Worm (Caenorhabditis elegans) whole organism, midembryonic: ENCODE measurements around the gene folt-1.
"Not testable (repeated sequence)": the region's sequence is repeated elsewhere in the genome, so short reads cannot be mapped to it uniquely, and the experiment has no call there.

Experiments
- T22C8.4 ChIP-seq: fragments of 200-800 bp; sonication (Bioruptor generic); IDR thresholded peaks from 2 replicates; pipeline ENCODE4 v1.3.6; 2022; ENCODE audit warnings: missing genetic modification characterization, missing compliant biosample characterization
- cog-1 ChIP-seq: sonication (generic microtip); optimal IDR thresholded peaks from 2 replicates; lab custom pipeline; 2016; ENCODE audit warnings: missing genetic modification characterization, missing compliant biosample characterization
- flt-1 ChIP-seq: fragments of 200-800 bp; sonication (Bioruptor generic); IDR thresholded peaks from 2 replicates; pipeline ENCODE4 v1.3.6; 2022; ENCODE audit warnings: missing genetic modification characterization, missing compliant biosample characterization
- klf-2 ChIP-seq: fragments of 200-800 bp; sonication (Bioruptor generic); conservative IDR thresholded peaks from 2 replicates; pipeline ENCODE4 v1.3.6; 2022; ENCODE audit warnings: missing genetic modification reagents, missing genetic modification characterization, missing compliant biosample characterization
- med-1 ChIP-seq: sonication (generic microtip); optimal IDR thresholded peaks from 2 replicates; lab custom pipeline; 2017; ENCODE audit warnings: missing genetic modification characterization, mild to moderate bottlenecking, missing compliant biosample characterization, antibody characterized with exemption, missing genetic modification reagents; ENCODE audit not compliant: insufficient read depth
- ref-1 ChIP-seq: fragments of 200-800 bp; sonication (Bioruptor generic); conservative IDR thresholded peaks from 2 replicates; pipeline ENCODE4 v1.3.6; 2022; ENCODE audit warnings: missing genetic modification reagents, missing genetic modification characterization, missing compliant biosample characterization
- tab-1 ChIP-seq: fragments of 200-800 bp; sonication (Bioruptor generic); IDR thresholded peaks from 2 replicates; pipeline ENCODE4 v1.3.6; 2022; ENCODE audit warnings: missing genetic modification characterization, missing compliant biosample characterization
- ztf-23 ChIP-seq: fragments of 200-800 bp; sonication (Bioruptor generic); IDR thresholded peaks from 2 replicates; pipeline ENCODE4 v1.3.6; 2022; ENCODE audit warnings: missing genetic modification reagents, missing genetic modification characterization, missing compliant biosample characterization
- ztf-29 ChIP-seq: fragments of 200-800 bp; sonication (Bioruptor generic); IDR thresholded peaks from 2 replicates; pipeline ENCODE4 v1.3.6; 2022; ENCODE audit warnings: missing genetic modification reagents, missing genetic modification characterization, missing compliant biosample characterization

folt-1 gene

DNA sequence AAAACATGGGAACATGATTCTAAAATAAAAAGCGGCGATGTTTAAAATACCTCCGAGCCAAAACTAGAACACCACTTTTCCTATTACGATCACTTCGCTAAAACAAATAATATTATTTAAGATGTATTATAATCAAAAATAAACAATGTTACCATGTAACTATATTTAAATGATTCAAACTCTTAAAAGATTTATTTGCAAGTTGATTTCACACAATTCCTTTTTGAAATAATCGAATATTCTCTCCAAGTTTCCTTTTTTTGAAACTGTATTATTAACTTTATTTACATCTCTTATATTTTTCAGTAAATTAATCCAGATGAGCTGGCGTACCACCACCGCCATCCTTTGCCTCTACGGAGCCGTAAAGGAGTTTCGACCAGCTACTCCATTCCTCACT is at the start of gene folt-1:
TSS of gene folt-1 (plus strand) at position 301 of the 400 bp plus-strand sequence.
- TF ChIP-seq tab-1 (GFP tag; lab: Robert Waterston, UW) (no peak), T22C8.4 (GFP tag; lab: Robert Waterston, UW) (no peak), ref-1 (no peak), klf-2 (no peak), cog-1 (tag; lab: Kevin White, UChicago) (no peak), ztf-29 (GFP tag; lab: Robert Waterston, UW) (no peak), med-1 (GFP tag; lab: Kevin White, UChicago) (no peak), ztf-23 (GFP tag; lab: Robert Waterston, UW) (no peak), flt-1 (GFP tag; lab: Robert Waterston, UW) (no peak)

DNA sequence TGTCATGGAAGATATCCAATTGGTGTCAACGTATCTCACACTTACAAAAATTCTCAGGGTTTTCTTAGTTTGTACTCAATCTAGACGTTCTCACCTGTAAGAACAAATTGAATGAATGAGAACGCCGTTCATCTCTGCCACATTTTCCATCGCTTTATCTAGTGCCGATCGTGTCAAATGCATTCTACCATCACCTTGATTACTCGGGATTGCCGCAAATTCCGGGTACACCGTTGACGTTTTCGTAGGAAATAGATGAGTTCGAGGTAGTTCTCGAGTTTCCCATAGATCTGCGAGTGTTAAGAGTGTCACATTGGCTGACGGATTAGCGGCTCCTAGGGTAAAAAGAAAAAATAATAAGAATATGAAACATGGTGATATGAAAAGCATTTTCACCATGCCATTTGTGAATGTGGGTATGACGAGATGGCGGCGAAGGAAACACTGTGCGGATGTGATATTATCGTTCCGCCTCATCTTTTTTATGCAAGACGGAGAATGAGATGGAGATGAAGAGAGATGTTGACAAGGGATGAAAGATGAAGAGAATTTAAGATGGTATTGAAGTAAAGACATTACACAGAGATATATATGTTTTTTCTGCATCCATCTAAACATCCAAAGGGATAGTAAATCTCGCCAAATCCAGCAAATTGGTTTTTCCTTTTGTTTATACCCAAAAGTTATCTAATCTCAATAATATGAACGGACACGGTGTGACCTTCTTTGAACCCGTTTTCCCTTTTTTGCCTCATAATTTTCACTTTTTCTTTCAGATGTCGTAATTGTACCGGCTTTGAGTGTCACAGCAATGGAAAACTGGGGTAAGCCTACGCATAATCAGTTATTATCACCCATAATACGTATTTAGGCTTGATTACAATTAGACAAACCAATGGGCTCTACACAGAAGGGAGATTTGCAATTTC is 47.9 kb upstream of the folt-1 start, which contains the start of gene lact-8:
TSS of gene lact-8 (minus strand) at position 445 of the 929 bp plus-strand sequence.
- TF ChIP-seq flt-1 (GFP tag; lab: Robert Waterston, UW), result no peak
- no peak for TF ChIP-seq ref-1
- no peak for TF ChIP-seq ztf-23 (GFP tag; lab: Robert Waterston, UW)
- TF ChIP-seq cog-1 (tag; lab: Kevin White, UChicago), result no peak
- TF ChIP-seq med-1 (GFP tag; lab: Kevin White, UChicago), result no peak
- TF ChIP-seq T22C8.4 (GFP tag; lab: Robert Waterston, UW), result no peak
- no peak for TF ChIP-seq klf-2
- TF ChIP-seq tab-1 (GFP tag; lab: Robert Waterston, UW), result no peak
- TF ChIP-seq ztf-29 (GFP tag; lab: Robert Waterston, UW), result no peak

DNA sequence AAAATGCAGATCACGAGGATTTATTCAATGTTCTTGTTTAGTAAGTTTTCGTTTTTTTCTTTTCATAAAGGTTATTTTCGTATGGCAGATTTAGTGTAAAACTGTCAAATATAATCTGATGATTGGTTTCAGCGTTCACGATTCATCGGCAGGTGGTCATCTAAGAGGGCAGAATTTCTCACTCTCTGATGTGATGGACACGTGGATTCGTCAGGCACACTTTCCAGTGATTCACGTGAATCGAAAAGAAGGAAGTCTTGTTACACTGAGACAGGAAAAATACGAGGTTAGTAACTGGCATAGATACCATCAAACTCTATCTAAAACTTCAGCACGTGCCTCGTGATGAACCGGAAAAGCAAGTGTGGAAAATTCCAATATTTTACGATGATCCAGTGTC is 46.6 kb upstream of the folt-1 start:
- no peak for TF ChIP-seq tab-1 (GFP tag; lab: Robert Waterston, UW)
- no peak for TF ChIP-seq klf-2
- no peak for TF ChIP-seq ztf-23 (GFP tag; lab: Robert Waterston, UW)
- TF ChIP-seq med-1 (GFP tag; lab: Kevin White, UChicago), result no peak
- TF ChIP-seq ztf-29 (GFP tag; lab: Robert Waterston, UW), result no peak
- no peak for TF ChIP-seq ref-1

DNA sequence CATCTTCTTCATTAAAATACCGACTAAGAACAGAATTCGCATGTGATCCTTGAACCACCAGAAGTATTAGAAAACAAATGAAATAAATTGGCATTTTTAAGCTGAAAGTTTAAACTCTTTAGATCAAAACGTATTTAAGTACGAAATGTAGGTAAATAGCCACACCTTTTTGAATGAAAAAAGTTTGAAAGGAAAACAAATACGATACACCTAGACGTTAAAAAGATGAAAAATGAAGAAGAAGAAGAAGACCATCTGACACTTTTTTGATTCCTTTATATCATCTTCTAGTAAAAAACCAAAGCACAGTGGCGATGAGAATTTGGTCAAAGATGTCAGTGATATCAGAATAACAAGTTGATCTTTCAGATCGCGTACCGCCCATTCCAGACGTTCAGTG is 45.4 kb upstream of the folt-1 start, which contains the start of gene Y42A5A.3:
TSS of gene Y42A5A.3 (minus strand) at position 101 of the 400 bp plus-strand sequence.
- TF ChIP-seq klf-2, result no peak
- TF ChIP-seq flt-1 (GFP tag; lab: Robert Waterston, UW), result no peak
- no peak for TF ChIP-seq T22C8.4 (GFP tag; lab: Robert Waterston, UW)
- no peak for TF ChIP-seq cog-1 (tag; lab: Kevin White, UChicago)
- TF ChIP-seq tab-1 (GFP tag; lab: Robert Waterston, UW), result no peak
- no peak for TF ChIP-seq ref-1

DNA sequence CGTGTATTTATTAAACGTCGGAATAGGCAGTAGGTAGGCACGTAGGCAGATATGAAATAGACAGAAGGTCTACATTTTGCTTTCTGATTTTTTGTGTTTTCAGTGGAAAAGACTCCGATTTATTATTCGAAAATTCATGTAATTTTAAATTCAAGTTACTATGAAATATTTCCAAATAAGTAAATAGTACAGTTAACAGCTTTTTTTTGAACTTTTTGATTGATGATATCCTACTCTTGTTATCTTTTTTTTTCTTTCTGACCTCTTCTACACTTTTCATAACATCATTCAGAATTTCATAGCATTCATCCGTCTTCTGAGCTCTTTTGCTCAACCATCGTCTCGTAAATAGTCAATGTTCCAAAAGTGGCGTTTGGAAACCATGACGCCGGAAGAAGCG is 42.7 kb upstream of the folt-1 start, which contains the start of gene cdkl-1:
TSS of gene cdkl-1 (plus strand) at position 301 of the 400 bp plus-strand sequence.
- TF ChIP-seq tab-1 (GFP tag; lab: Robert Waterston, UW) (no peak), T22C8.4 (GFP tag; lab: Robert Waterston, UW) (no peak), klf-2 (no peak), cog-1 (tag; lab: Kevin White, UChicago) (no peak), ztf-29 (GFP tag; lab: Robert Waterston, UW) (no peak), ref-1 (no peak), flt-1 (GFP tag; lab: Robert Waterston, UW) (no peak), med-1 (GFP tag; lab: Kevin White, UChicago) (no peak), ztf-23 (GFP tag; lab: Robert Waterston, UW) (no peak)

DNA sequence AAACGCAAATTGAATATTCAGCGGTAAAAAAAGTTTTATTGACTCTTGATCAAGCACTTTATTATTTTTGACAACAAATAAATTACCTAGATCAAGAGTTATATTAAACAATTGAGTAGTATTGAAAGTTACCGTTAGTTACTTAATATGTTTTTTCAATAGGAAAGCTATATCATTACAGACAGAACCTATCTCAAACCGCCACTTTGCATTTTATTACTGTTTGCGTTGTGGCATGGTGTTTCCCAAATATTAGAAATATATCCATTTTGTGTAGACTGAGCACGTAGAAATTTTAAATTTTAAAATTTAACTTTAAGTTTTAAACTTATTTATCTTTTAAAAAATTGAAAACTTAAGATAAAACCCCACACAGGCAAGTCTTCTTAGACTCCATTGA is 36.9 kb upstream of the folt-1 start:
- TF ChIP-seq T22C8.4 (GFP tag; lab: Robert Waterston, UW) (no peak), klf-2 (no peak), med-1 (GFP tag; lab: Kevin White, UChicago) (no peak), cog-1 (tag; lab: Kevin White, UChicago) (no peak), flt-1 (GFP tag; lab: Robert Waterston, UW) (no peak), ztf-23 (GFP tag; lab: Robert Waterston, UW) (no peak), tab-1 (GFP tag; lab: Robert Waterston, UW) (no peak)

DNA sequence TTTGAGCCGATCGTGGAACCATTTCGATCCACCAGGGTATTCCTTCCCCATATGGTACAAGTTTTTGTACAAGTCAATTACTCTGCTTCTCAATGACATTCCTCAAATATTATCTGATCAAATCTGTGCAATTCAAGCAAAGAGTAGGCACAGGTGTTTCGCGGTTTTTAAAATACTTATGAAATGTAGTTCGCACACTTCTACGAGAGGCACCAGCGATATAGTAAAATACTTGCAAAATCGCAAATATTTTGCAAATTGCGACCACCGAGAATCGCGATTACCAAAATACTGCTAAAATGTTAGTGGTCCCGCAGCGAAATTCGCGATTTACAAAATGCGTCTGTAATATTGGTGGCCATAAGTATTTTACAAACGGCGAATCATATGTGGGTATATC is 31.6 kb upstream of the folt-1 start, which contains the start of gene Y42A5A.5:
TSS of gene Y42A5A.5 (minus strand) at position 101 of the 400 bp plus-strand sequence.
- TF ChIP-seq T22C8.4 (GFP tag; lab: Robert Waterston, UW); klf-2; tab-1 (GFP tag; lab: Robert Waterston, UW): not testable (repeated sequence)

DNA sequence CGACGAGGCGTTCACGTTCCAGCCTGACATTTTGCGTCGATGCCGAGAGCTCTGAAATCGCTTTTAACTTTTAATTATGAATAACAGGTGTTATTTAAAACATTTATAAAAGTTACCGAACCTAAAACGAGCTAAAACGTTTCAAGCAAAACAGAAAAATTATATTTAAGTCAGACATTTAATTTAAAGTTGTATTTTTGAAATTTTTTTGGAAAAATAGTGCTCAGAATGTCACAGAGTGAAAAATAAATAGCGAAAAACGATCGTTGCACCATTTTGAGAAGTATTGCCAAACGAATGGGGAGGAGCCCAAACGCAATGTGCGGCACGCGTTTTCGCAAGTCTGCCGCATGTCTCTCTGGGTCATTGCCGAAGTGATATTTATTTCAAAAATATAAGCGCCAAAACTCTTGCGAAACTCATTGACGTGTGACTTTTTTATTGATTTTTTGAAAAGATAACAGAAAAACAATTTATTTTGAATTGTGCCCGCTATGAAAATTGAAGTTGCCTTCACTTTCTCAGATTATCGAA is 28.2 kb upstream of the folt-1 start, which contains the start of gene erfa-3:
TSS of gene erfa-3 (minus strand) at position 51 of the 534 bp plus-strand sequence.
- TF ChIP-seq ztf-29 (GFP tag; lab: Robert Waterston, UW) (peak; percentile 72; the same call in 1 of the 2 replicates), flt-1 (GFP tag; lab: Robert Waterston, UW) (no peak; the same call in none of the 2 replicates), cog-1 (tag; lab: Kevin White, UChicago) (peak; percentile 58), tab-1 (GFP tag; lab: Robert Waterston, UW) (no peak; the same call in 1 of the 2 replicates), ztf-23 (GFP tag; lab: Robert Waterston, UW) (peak; percentile 88), med-1 (GFP tag; lab: Kevin White, UChicago) (peak; percentile 91), klf-2 (peak; percentile 40; the same call in 1 of the 2 replicates), T22C8.4 (GFP tag; lab: Robert Waterston, UW) (peak; percentile 66), ref-1 (0 out of 2 replicates have a peak, but pooled peaks have one; percentile 14)

DNA sequence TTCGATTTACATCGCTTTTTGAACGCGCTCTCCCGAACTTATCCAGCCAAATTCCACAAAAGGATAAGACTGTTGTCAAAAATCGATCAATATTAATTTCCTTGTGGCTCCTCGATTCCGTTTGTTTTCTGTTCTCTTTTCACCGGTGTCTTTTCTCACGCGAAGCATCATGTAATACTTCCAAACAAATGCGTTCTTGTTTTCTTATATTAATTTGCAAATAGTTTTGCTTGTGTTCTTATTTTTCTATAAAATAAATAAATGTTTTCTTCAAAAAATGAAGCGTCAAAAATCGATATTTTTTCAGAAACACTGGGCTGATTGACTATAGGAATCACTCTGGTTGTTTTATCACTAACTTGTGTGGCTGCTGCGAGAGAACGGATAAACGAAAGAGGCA is 27.7 kb upstream of the folt-1 start, which contains the start of gene math-33:
TSS of gene math-33 (plus strand) at position 301 of the 400 bp plus-strand sequence.
- TF ChIP-seq cog-1 (tag; lab: Kevin White, UChicago), result no peak
- no peak for TF ChIP-seq tab-1 (GFP tag; lab: Robert Waterston, UW)
- TF ChIP-seq flt-1 (GFP tag; lab: Robert Waterston, UW), result no peak
- no peak for TF ChIP-seq ztf-29 (GFP tag; lab: Robert Waterston, UW)
- TF ChIP-seq T22C8.4 (GFP tag; lab: Robert Waterston, UW), result no peak
- no peak for TF ChIP-seq ztf-23 (GFP tag; lab: Robert Waterston, UW)
- TF ChIP-seq ref-1, result no peak
- no peak for TF ChIP-seq klf-2
- TF ChIP-seq med-1 (GFP tag; lab: Kevin White, UChicago), result no peak
